Worm (Caenorhabditis elegans) whole organism, L1 larva: ENCODE data around the gene spp-28.

Source experiments
- C04F5.9 ChIP-seq: sonication (generic microtip); optimal IDR thresholded peaks from 2 replicates; lab custom pipeline; 2016; ENCODE audit warnings: missing genetic modification characterization, missing compliant biosample characterization
- C34B4.2 ChIP-seq: sonication (generic microtip); optimal IDR thresholded peaks from 2 replicates; lab custom pipeline; 2017; ENCODE audit warnings: mild to moderate bottlenecking, missing genetic modification characterization, missing compliant biosample characterization
- ama-1 ChIP-seq: fragments of 150-350 bp; optimal IDR thresholded peaks from 2 replicates; lab custom pipeline; 2014
- ceh-82 ChIP-seq, 3 experiments: fragments of 150-350 bp in 1 of 3; sonication (generic microtip) in 2 of 3; optimal IDR thresholded peaks; 2 replicates each; lab custom pipeline; 2014 to 2017; ENCODE audit warnings: missing biosample characterization in 3 of 3, missing genetic modification characterization in 3 of 3
- ceh-88 ChIP-seq: fragments of 200-800 bp; sonication (Bioruptor generic); IDR thresholded peaks from 2 replicates; pipeline ENCODE4 v1.3.6; 2022; ENCODE audit warnings: missing genetic modification characterization, missing compliant biosample characterization
- ceh-90 ChIP-seq: sonication (generic microtip); optimal IDR thresholded peaks from 2 replicates; lab custom pipeline; 2016; ENCODE audit warnings: missing genetic modification characterization, missing compliant biosample characterization
- ces-1 ChIP-seq: fragments of 150-350 bp; optimal IDR thresholded peaks from 2 replicates; lab custom pipeline; 2014; ENCODE audit warnings: missing biosample characterization, missing genetic modification reagents, missing genetic modification characterization
- dpl-1 ChIP-seq, 3 experiments: fragments of 150-350 bp in 2 of 3; sonication (generic microtip) in 1 of 3; optimal IDR thresholded peaks; 2 replicates each; lab custom pipeline; 2014 to 2017; ENCODE audit warnings: missing biosample characterization in 3 of 3, missing genetic modification characterization in 3 of 3, missing genetic modification reagents in 3 of 3
- efl-1 ChIP-seq, 4 experiments: fragments of 150-350 bp; optimal IDR thresholded peaks in 3 of 4; peaks in 1 of 4; 1 replicate in 1 of 4; 2 replicates in 3 of 4; lab custom pipeline; 2014; ENCODE audit warnings: missing biosample characterization in 2 of 4, missing genetic modification characterization in 2 of 4, missing genetic modification reagents in 2 of 4
- egl-13 ChIP-seq: sonication (generic microtip); optimal IDR thresholded peaks from 2 replicates; lab custom pipeline; 2016; ENCODE audit warnings: missing genotype, missing genetic modification reagents, missing genetic modification characterization, missing compliant biosample characterization
- egl-27 ChIP-seq, 2 experiments: fragments of 150-350 bp in 1 of 2; sonication (generic microtip); optimal IDR thresholded peaks; 3 replicates each; lab custom pipeline; 2017 to 2018; ENCODE audit warnings: missing biosample characterization in 2 of 2, missing genetic modification characterization in 2 of 2, missing genetic modification reagents in 2 of 2
- elt-2 ChIP-seq: sonication (generic microtip); optimal IDR thresholded peaks from 2 replicates; lab custom pipeline; 2016; ENCODE audit warnings: missing genetic modification characterization, mild to moderate bottlenecking, inconsistent platforms, missing compliant biosample characterization, missing genetic modification reagents
- elt-3 ChIP-seq, 6 experiments: fragments of 150-350 bp in 1 of 6; sonication (generic microtip); optimal IDR thresholded peaks; 2 replicates each; lab custom pipeline; 2017 to 2018; ENCODE audit warnings: missing biosample characterization in 6 of 6, missing genetic modification characterization in 6 of 6, inconsistent platforms in 1 of 6
- ets-5 ChIP-seq: fragments of 200-800 bp; sonication (Bioruptor generic); IDR thresholded peaks from 2 replicates; pipeline ENCODE4 v1.3.6; 2022; ENCODE audit warnings: missing genetic modification characterization, missing compliant biosample characterization
- fkh-10 ChIP-seq: sonication (generic microtip); optimal IDR thresholded peaks from 2 replicates; lab custom pipeline; 2017; ENCODE audit warnings: missing biosample characterization, missing genetic modification reagents, missing genetic modification characterization
- fkh-4 ChIP-seq: sonication (generic microtip); optimal IDR thresholded peaks from 2 replicates; lab custom pipeline; 2016; ENCODE audit warnings: missing compliant biosample characterization, missing genetic modification characterization, borderline replicate concordance
- fkh-8 ChIP-seq: sonication (generic microtip); optimal IDR thresholded peaks from 2 replicates; lab custom pipeline; 2016; ENCODE audit warnings: mild to moderate bottlenecking, missing genetic modification characterization, missing compliant biosample characterization
- fos-1 ChIP-seq: fragments of 150-350 bp; optimal IDR thresholded peaks from 2 replicates; lab custom pipeline; 2014; ENCODE audit warnings: missing biosample characterization, missing genetic modification characterization
- hlh-4 ChIP-seq: sonication (generic microtip); optimal IDR thresholded peaks from 2 replicates; lab custom pipeline; 2016; ENCODE audit warnings: mild to moderate bottlenecking, missing genetic modification characterization, missing compliant biosample characterization
- hpl-2 ChIP-seq: fragments of 150-350 bp; optimal IDR thresholded peaks from 2 replicates; lab custom pipeline; 2014; ENCODE audit warnings: missing biosample characterization, missing genetic modification reagents, missing genetic modification characterization
- irx-1 ChIP-seq: sonication (generic microtip); optimal IDR thresholded peaks from 2 replicates; lab custom pipeline; 2016; ENCODE audit warnings: missing genetic modification characterization, missing compliant biosample characterization
- isw-1 ChIP-seq: fragments of 200-800 bp; sonication (Bioruptor generic); IDR thresholded peaks from 2 replicates; pipeline ENCODE4 v1.3.6; 2022; ENCODE audit warnings: missing genetic modification characterization, missing compliant biosample characterization
- lin-13 ChIP-seq: fragments of 150-350 bp; optimal IDR thresholded peaks from 2 replicates; lab custom pipeline; 2014; ENCODE audit warnings: missing biosample characterization, missing genetic modification reagents, missing genetic modification characterization
- lin-14 ChIP-seq: fragments of 200-800 bp; sonication (Bioruptor generic); optimal IDR thresholded peaks from 2 replicates; lab custom pipeline; 2018; ENCODE audit warnings: mild to moderate bottlenecking, missing genetic modification characterization, moderate library complexity, missing compliant biosample characterization
- lin-35 ChIP-seq, 2 experiments: fragments of 150-350 bp; optimal IDR thresholded peaks; 2 replicates each; lab custom pipeline; 2014; ENCODE audit warnings: missing biosample characterization in 2 of 2, missing genetic modification characterization in 2 of 2, missing genetic modification reagents in 2 of 2
- lin-39 ChIP-seq: fragments of 150-350 bp; optimal IDR thresholded peaks from 2 replicates; lab custom pipeline; 2014; ENCODE audit warnings: missing biosample characterization, missing genetic modification reagents, missing genetic modification characterization
- lsy-2 ChIP-seq, 2 experiments: fragments of 150-350 bp; optimal IDR thresholded peaks; 2 replicates each; lab custom pipeline; 2014; ENCODE audit warnings: missing biosample characterization in 2 of 2, missing genetic modification characterization in 2 of 2
- mdl-1 ChIP-seq, 2 experiments: fragments of 150-350 bp; optimal IDR thresholded peaks; 2 replicates each; lab custom pipeline; 2014 to 2017; ENCODE audit warnings: missing biosample characterization in 2 of 2, missing genetic modification characterization in 2 of 2, inconsistent platforms in 1 of 2
- nhr-11 ChIP-seq: fragments of 150-350 bp; optimal IDR thresholded peaks from 2 replicates; lab custom pipeline; 2014; ENCODE audit warnings: missing biosample characterization, missing genetic modification characterization
- nhr-12 ChIP-seq: sonication (generic microtip); optimal IDR thresholded peaks from 2 replicates; lab custom pipeline; 2017; ENCODE audit warnings: missing biosample characterization, missing genetic modification characterization
- nhr-19 ChIP-seq: fragments of 200-800 bp; sonication (Bioruptor generic); conservative IDR thresholded peaks from 2 replicates; pipeline ENCODE4 v1.3.6; 2022; ENCODE audit warnings: missing genetic modification characterization, missing compliant biosample characterization
- nhr-20 ChIP-seq: sonication (generic microtip); optimal IDR thresholded peaks from 2 replicates; lab custom pipeline; 2016; ENCODE audit warnings: mild to moderate bottlenecking, missing genetic modification characterization, missing compliant biosample characterization
- nhr-237 ChIP-seq: fragments of 150-350 bp; optimal IDR thresholded peaks from 2 replicates; lab custom pipeline; 2014; ENCODE audit warnings: missing biosample characterization, missing genetic modification characterization
- nhr-71 ChIP-seq: sonication (generic microtip); optimal IDR thresholded peaks from 2 replicates; lab custom pipeline; 2016; ENCODE audit warnings: mild to moderate bottlenecking, missing genetic modification characterization, moderate library complexity, missing compliant biosample characterization
- nhr-77 ChIP-seq: fragments of 150-350 bp; optimal IDR thresholded peaks from 2 replicates; lab custom pipeline; 2014; ENCODE audit warnings: missing biosample characterization, missing genetic modification characterization
- nhr-84 ChIP-seq: sonication (generic microtip); optimal IDR thresholded peaks from 2 replicates; lab custom pipeline; 2017; ENCODE audit warnings: missing biosample characterization, missing genetic modification characterization
- nhr-90 ChIP-seq: sonication (generic microtip); optimal IDR thresholded peaks from 2 replicates; lab custom pipeline; 2016; ENCODE audit warnings: mild to moderate bottlenecking, missing genetic modification characterization, missing compliant biosample characterization; ENCODE audit not compliant: poor library complexity
- pax-3 ChIP-seq: fragments of 200-800 bp; sonication (Bioruptor generic); optimal IDR thresholded peaks from 2 replicates; lab custom pipeline; 2018; ENCODE audit warnings: mild to moderate bottlenecking, missing genetic modification characterization, moderate library complexity, missing compliant biosample characterization
- snpc-4 ChIP-seq: fragments of 150-350 bp; optimal IDR thresholded peaks from 2 replicates; lab custom pipeline; 2014; ENCODE audit warnings: missing biosample characterization, missing genetic modification characterization
- sup-37 ChIP-seq: fragments of 200-800 bp; sonication (Bioruptor generic); optimal IDR thresholded peaks from 2 replicates; lab custom pipeline; 2018; ENCODE audit warnings: mild to moderate bottlenecking, missing genetic modification characterization, missing compliant biosample characterization
- swsn-7 ChIP-seq: sonication (generic microtip); optimal IDR thresholded peaks from 2 replicates; lab custom pipeline; 2016; ENCODE audit warnings: missing genetic modification characterization, missing compliant biosample characterization
- unc-130 ChIP-seq: fragments of 150-350 bp; optimal IDR thresholded peaks from 2 replicates; lab custom pipeline; 2017; ENCODE audit warnings: missing biosample characterization, missing genetic modification characterization, inconsistent platforms
- unc-86 ChIP-seq: sonication (generic microtip); optimal IDR thresholded peaks from 2 replicates; lab custom pipeline; 2016; ENCODE audit warnings: missing genetic modification characterization, missing compliant biosample characterization
- vab-15 ChIP-seq: sonication (generic microtip); optimal IDR thresholded peaks from 2 replicates; lab custom pipeline; 2017; ENCODE audit warnings: missing genotype, mild to moderate bottlenecking, missing genetic modification characterization, missing compliant biosample characterization
- xbp-1 ChIP-seq: sonication (generic microtip); optimal IDR thresholded peaks from 2 replicates; lab custom pipeline; 2016; ENCODE audit warnings: missing genetic modification characterization, missing compliant biosample characterization
- zag-1 ChIP-seq: fragments of 150-350 bp; optimal IDR thresholded peaks from 2 replicates; lab custom pipeline; 2014; ENCODE audit warnings: missing biosample characterization, missing genetic modification characterization
- zip-4 ChIP-seq: fragments of 200-800 bp; sonication (Bioruptor generic); optimal IDR thresholded peaks from 2 replicates; lab custom pipeline; 2018; ENCODE audit warnings: mild to moderate bottlenecking, missing genetic modification characterization, moderate library complexity, missing compliant biosample characterization

The spp-28 gene

DNA sequence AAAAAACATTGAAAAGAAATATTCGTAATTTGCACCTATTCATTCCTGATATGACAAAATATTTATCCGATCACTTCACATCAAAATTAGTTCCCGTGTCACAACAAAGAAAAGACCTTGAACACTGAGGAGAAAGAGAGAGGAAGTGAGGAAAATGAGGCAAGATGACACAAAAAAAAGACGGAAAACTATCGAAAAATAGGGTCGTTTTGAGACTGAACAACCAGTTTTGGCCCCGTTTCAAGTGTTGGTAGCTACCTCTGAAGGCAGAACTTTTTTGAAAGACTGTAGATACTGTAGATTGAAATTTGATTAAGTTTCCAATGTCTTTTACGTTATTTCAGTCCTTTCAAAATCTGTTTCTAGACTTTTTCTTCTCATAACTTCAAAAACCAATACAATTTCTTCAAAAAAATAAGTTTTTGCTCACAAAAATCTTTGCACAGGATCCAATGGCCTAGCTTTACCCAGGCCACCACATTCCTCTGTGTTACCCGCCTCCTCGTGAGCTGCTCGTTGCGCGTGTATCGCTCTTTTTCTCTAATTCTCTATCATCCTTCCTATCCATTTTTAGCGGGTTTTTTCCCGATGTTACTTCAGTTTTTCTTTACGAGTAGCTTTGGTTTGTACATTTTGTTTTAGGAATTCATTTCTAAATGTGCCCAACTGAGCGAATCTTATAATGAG is 6.3 kb upstream of the spp-28 start (continued):
- TF ChIP-seq efl-1 (optimal IDR thresholded peaks at IDR 0.05; lab: Kevin White, UChicago), result peak; percentile 67 to 74
- TF ChIP-seq efl-1 (GFP tag; optimal IDR thresholded peaks at IDR 0.05 in 1 of 2; lab: Kevin White, UChicago), result peak; percentile 56 to 94
- TF ChIP-seq ama-1 (lab: Kevin White, UChicago), result no peak
- no peak for TF ChIP-seq lin-13 (GFP tag; lab: Kevin White, UChicago)
- TF ChIP-seq nhr-19, result peak; percentile 56
- no peak for TF ChIP-seq nhr-12 (tag; lab: Kevin White, UChicago)
- no peak for TF ChIP-seq lin-39 (tag; lab: Kevin White, UChicago)
- peak; percentile 85 for TF ChIP-seq fkh-8 (tag; lab: Kevin White, UChicago)
- no peak for TF ChIP-seq hlh-4 (tag; lab: Kevin White, UChicago)
- TF ChIP-seq irx-1 (tag; lab: Kevin White, UChicago), result peak; percentile 71
- TF ChIP-seq hpl-2, result no peak
- TF ChIP-seq unc-130 (tag; lab: Kevin White, UChicago), result no peak
- TF ChIP-seq ceh-88, result peak; percentile 38; the same call in 1 of the 2 replicates
- no peak for TF ChIP-seq nhr-237 (tag; lab: Kevin White, UChicago)
- TF ChIP-seq ceh-90 (tag; lab: Kevin White, UChicago), result peak; percentile 82
- TF ChIP-seq C34B4.2 (tag; lab: Kevin White, UChicago), result no peak
- peak; percentile 63 to 90 for TF ChIP-seq mdl-1 (tag; optimal IDR thresholded peaks at IDR 0.05; lab: Kevin White, UChicago)
- peak; percentile 47 for TF ChIP-seq fkh-4 (tag; lab: Kevin White, UChicago)
- no peak for TF ChIP-seq elt-3 (tag; optimal IDR thresholded peaks at IDR 0.05; lab: Kevin White, UChicago)
- peak; percentile 47 to 71 (median 47) for TF ChIP-seq dpl-1 (GFP tag; optimal IDR thresholded peaks at IDR 0.05; lab: Kevin White, UChicago)
- no peak for TF ChIP-seq nhr-11
- TF ChIP-seq snpc-4 (tag; lab: Kevin White, UChicago), result peak; percentile 51
- peak; percentile 64 for TF ChIP-seq pax-3 (tag; lab: Kevin White, UChicago)
- no peak for TF ChIP-seq C04F5.9 (tag; lab: Kevin White, UChicago)
- TF ChIP-seq zag-1 (tag; lab: Kevin White, UChicago), result no peak
- peak; percentile 19 for TF ChIP-seq nhr-90 (tag; lab: Kevin White, UChicago)
- peak; percentile 84 for TF ChIP-seq nhr-71
- peak; percentile 3 for TF ChIP-seq fos-1 (tag; lab: Kevin White, UChicago)
- TF ChIP-seq ceh-82 (tag; optimal IDR thresholded peaks at IDR 0.05; lab: Kevin White, UChicago), result peak; percentile 18 to 85 (median 30)
- no peak for TF ChIP-seq egl-27 (tag; optimal IDR thresholded peaks at IDR 0.05; lab: Kevin White, UChicago)
- TF ChIP-seq elt-2 (tag; lab: Kevin White, UChicago), result no peak
- no peak for TF ChIP-seq vab-15 (tag; lab: Kevin White, UChicago)
- TF ChIP-seq lin-14 (GFP tag; lab: Kevin White, UChicago), result peak; percentile 83
- no peak for TF ChIP-seq xbp-1 (tag; lab: Kevin White, UChicago)
- no peak for TF ChIP-seq nhr-84
- peak; percentile 68 to 78 for TF ChIP-seq lsy-2 (tag; optimal IDR thresholded peaks at IDR 0.05; lab: Kevin White, UChicago)
- TF ChIP-seq zip-4 (GFP tag; lab: Kevin White, UChicago), result peak; percentile 15
- peak; percentile 73 for TF ChIP-seq unc-86 (tag; lab: Kevin White, UChicago)
- no peak for TF ChIP-seq ets-5 (GFP tag; lab: Robert Waterston, UW)
- peak; percentile 50 for TF ChIP-seq nhr-20
- TF ChIP-seq isw-1 (GFP tag; lab: Robert Waterston, UW), result peak; percentile 69
- peak; percentile 55 for TF ChIP-seq swsn-7 (tag; lab: Kevin White, UChicago)
- no peak for TF ChIP-seq sup-37
- no peak for TF ChIP-seq ces-1 (GFP tag; lab: Kevin White, UChicago)
- TF ChIP-seq fkh-10 (GFP tag; lab: Kevin White, UChicago), result peak; percentile 42
- peak; percentile 2 for TF ChIP-seq nhr-77 (tag; lab: Kevin White, UChicago)
- TF ChIP-seq egl-13 (tag; lab: Kevin White, UChicago), result peak; percentile 24
- TF ChIP-seq lin-35 (GFP tag; optimal IDR thresholded peaks at IDR 0.05; lab: Kevin White, UChicago), result peak in 1 of 2 experiments; percentile 69
